Fruit fly (Drosophila melanogaster) whole organism, embryonic: ENCODE results near the gene mRpL15.

Source experiments
- ATbp ChIP-seq: fragments of 200-800 bp; sonication (Bioruptor generic); optimal IDR thresholded peaks from 2 replicates; lab custom pipeline; 2017; ENCODE audit warnings: missing biosample characterization, mild to moderate bottlenecking, missing genetic modification characterization, missing genetic modification reagents
- Abd-B ChIP-seq: fragments of 200-800 bp; sonication (Bioruptor generic); optimal IDR thresholded peaks from 2 replicates; lab custom pipeline; 2018; ENCODE audit warnings: missing biosample characterization, mild to moderate bottlenecking, missing genetic modification characterization, moderate library complexity
- Bdp1 ChIP-seq: fragments of 200-800 bp; sonication (Bioruptor generic); optimal IDR thresholded peaks from 3 replicates; lab custom pipeline; 2016; ENCODE audit warnings: missing biosample characterization, missing genetic modification characterization
- Blimp-1 ChIP-seq: fragments of 200-800 bp; sonication (Bioruptor generic); optimal IDR thresholded peaks from 3 replicates; lab custom pipeline; 2018; ENCODE audit warnings: missing biosample characterization, missing genetic modification characterization, mild to moderate bottlenecking, moderate library complexity, missing genetic modification reagents
- CG10147 ChIP-seq: fragments of 200-800 bp; sonication (Bioruptor generic); optimal IDR thresholded peaks from 2 replicates; lab custom pipeline; 2019; ENCODE audit warnings: missing biosample characterization, mild to moderate bottlenecking, missing genetic modification characterization, moderate library complexity
- CG10366 ChIP-seq: fragments of 200-800 bp; sonication (Bioruptor generic); IDR thresholded peaks from 2 replicates; pipeline ENCODE4 v1.3.6; 2022; ENCODE audit warnings: missing biosample characterization, missing genetic modification characterization
- CG11093 ChIP-seq: fragments of 200-800 bp; sonication (Bioruptor generic); IDR thresholded peaks from 3 replicates; pipeline ENCODE4 v1.3.6; 2022; ENCODE audit warnings: missing biosample characterization, missing genetic modification characterization
- CG11456 ChIP-seq: fragments of 200-800 bp; sonication (Bioruptor generic); IDR thresholded peaks from 3 replicates; pipeline ENCODE4 v1.3.6; 2022; ENCODE audit warnings: missing biosample characterization, missing genetic modification characterization
- CG11696 ChIP-seq: fragments of 200-800 bp; sonication (Bioruptor generic); IDR thresholded peaks from 2 replicates; pipeline ENCODE4 v1.3.6; 2022; ENCODE audit warnings: missing biosample characterization, missing genetic modification characterization
- CG1233 ChIP-seq: fragments of 200-800 bp; sonication (Bioruptor generic); optimal IDR thresholded peaks from 4 replicates; lab custom pipeline; 2018; ENCODE audit warnings: missing biosample characterization, mild to moderate bottlenecking, missing genetic modification characterization
- CG12769 ChIP-seq: fragments of 200-800 bp; sonication (Bioruptor generic); optimal IDR thresholded peaks from 2 replicates; lab custom pipeline; 2019; ENCODE audit warnings: missing biosample characterization, mild to moderate bottlenecking, missing genetic modification characterization, moderate library complexity
- CG13287 ChIP-seq: fragments of 200-800 bp; sonication (Bioruptor generic); IDR thresholded peaks from 2 replicates; pipeline ENCODE4 v1.3.6; 2022; ENCODE audit warnings: missing biosample characterization, missing genetic modification characterization; ENCODE audit not compliant: partially characterized antibody
- CG13624 ChIP-seq: fragments of 200-800 bp; sonication (Bioruptor generic); optimal IDR thresholded peaks from 2 replicates; lab custom pipeline; 2016; ENCODE audit warnings: missing biosample characterization, missing genetic modification characterization
- CG15479 ChIP-seq: fragments of 200-800 bp; sonication (Bioruptor generic); optimal IDR thresholded peaks from 3 replicates; lab custom pipeline; 2019; ENCODE audit warnings: missing biosample characterization, mild to moderate bottlenecking, missing genetic modification characterization, moderate library complexity
- CG16863 ChIP-seq: fragments of 200-800 bp; sonication (Bioruptor generic); optimal IDR thresholded peaks from 3 replicates; lab custom pipeline; 2016; ENCODE audit warnings: missing biosample characterization, missing genetic modification characterization
- CG17829 ChIP-seq: fragments of 200-800 bp; optimal IDR thresholded peaks from 2 replicates; lab custom pipeline; 2019; ENCODE audit warnings: missing biosample characterization, mild to moderate bottlenecking, missing genetic modification characterization, moderate library complexity
- CG18619 ChIP-seq: fragments of 200-800 bp; sonication (Bioruptor generic); optimal IDR thresholded peaks from 3 replicates; lab custom pipeline; 2017; ENCODE audit warnings: missing biosample characterization, mild to moderate bottlenecking, missing genetic modification characterization
- CG2116 ChIP-seq: fragments of 200-800 bp; sonication (Bioruptor generic); optimal IDR thresholded peaks from 3 replicates; lab custom pipeline; 2018; ENCODE audit warnings: missing biosample characterization, mild to moderate bottlenecking, missing genetic modification characterization
- CG2202 ChIP-seq: fragments of 200-800 bp; sonication (Bioruptor generic); optimal IDR thresholded peaks from 2 replicates; lab custom pipeline; 2018; ENCODE audit warnings: missing biosample characterization, mild to moderate bottlenecking, missing genetic modification characterization
- CG2875 ChIP-seq: fragments of 200-800 bp; sonication (Bioruptor generic); optimal IDR thresholded peaks from 2 replicates; lab custom pipeline; 2017; ENCODE audit warnings: missing biosample characterization, mild to moderate bottlenecking, missing genetic modification characterization, missing genetic modification reagents
- CG4328 ChIP-seq: fragments of 200-800 bp; sonication (Bioruptor generic); optimal IDR thresholded peaks from 3 replicates; lab custom pipeline; 2017; ENCODE audit warnings: missing biosample characterization, missing genetic modification reagents, missing genetic modification characterization
- CG4707 ChIP-seq: fragments of 200-800 bp; sonication (Bioruptor generic); optimal IDR thresholded peaks from 2 replicates; lab custom pipeline; 2018; ENCODE audit warnings: missing biosample characterization, mild to moderate bottlenecking, missing genetic modification characterization, moderate library complexity
- CG4854 ChIP-seq: fragments of 200-800 bp; sonication (Bioruptor generic); optimal IDR thresholded peaks from 2 replicates; lab custom pipeline; 2016; ENCODE audit warnings: missing biosample characterization, missing genetic modification characterization, inconsistent platforms
- CG6765 ChIP-seq: fragments of 200-800 bp; sonication (Bioruptor generic); optimal IDR thresholded peaks from 3 replicates; lab custom pipeline; 2017; ENCODE audit warnings: missing biosample characterization, mild to moderate bottlenecking, missing genetic modification characterization
- CG7786 ChIP-seq: fragments of 200-800 bp; sonication (Bioruptor generic); optimal IDR thresholded peaks from 2 replicates; lab custom pipeline; 2016; ENCODE audit warnings: missing biosample characterization, missing genetic modification characterization
- CG9609 ChIP-seq: fragments of 200-800 bp; sonication (Bioruptor generic); optimal IDR thresholded peaks from 3 replicates; lab custom pipeline; 2016; ENCODE audit warnings: missing biosample characterization, missing genetic modification characterization
- Dek ChIP-seq: fragments of 200-800 bp; sonication (Bioruptor generic); optimal IDR thresholded peaks from 3 replicates; lab custom pipeline; 2019; ENCODE audit warnings: missing biosample characterization, mild to moderate bottlenecking, missing genetic modification characterization, moderate library complexity
- HLH3B ChIP-seq: fragments of 200-800 bp; sonication (Bioruptor generic); IDR thresholded peaks from 2 replicates; pipeline ENCODE4 v1.3.6; 2022; ENCODE audit warnings: missing biosample characterization, missing genetic modification characterization
- Hmr ChIP-seq: fragments of 200-800 bp; sonication (Bioruptor generic); optimal IDR thresholded peaks from 3 replicates; lab custom pipeline; 2017; ENCODE audit warnings: mild to moderate bottlenecking, missing biosample characterization, missing genetic modification reagents, missing genetic modification characterization
- Nf-YB ChIP-seq: fragments of 200-800 bp; sonication (Bioruptor generic); optimal IDR thresholded peaks from 3 replicates; lab custom pipeline; 2019; ENCODE audit warnings: missing biosample characterization, mild to moderate bottlenecking, missing genetic modification characterization, moderate library complexity
- Poxn ChIP-seq: fragments of 200-800 bp; sonication (Bioruptor generic); IDR thresholded peaks from 2 replicates; pipeline ENCODE4 v1.3.6; 2022; ENCODE audit warnings: missing biosample characterization, missing genetic modification characterization
- Side ChIP-seq: fragments of 200-800 bp; sonication (Bioruptor generic); optimal IDR thresholded peaks from 2 replicates; lab custom pipeline; 2016; ENCODE audit warnings: missing biosample characterization, missing genetic modification characterization
- Ssrp ChIP-seq: fragments of 200-800 bp; sonication (Bioruptor generic); optimal IDR thresholded peaks from 2 replicates; lab custom pipeline; 2018; ENCODE audit warnings: missing biosample characterization, mild to moderate bottlenecking, missing genetic modification characterization, moderate library complexity
- da ChIP-seq: fragments of 200-800 bp; sonication (Bioruptor generic); optimal IDR thresholded peaks from 2 replicates; lab custom pipeline; 2016; ENCODE audit warnings: missing biosample characterization, missing genetic modification characterization
- fd102C ChIP-seq: fragments of 200-800 bp; sonication (Bioruptor generic); optimal IDR thresholded peaks from 2 replicates; lab custom pipeline; 2018; ENCODE audit warnings: missing biosample characterization, mild to moderate bottlenecking, missing genetic modification characterization, moderate library complexity
- lbe ChIP-seq: fragments of 200-800 bp; sonication (Bioruptor generic); optimal IDR thresholded peaks from 2 replicates; lab custom pipeline; 2016; ENCODE audit warnings: missing biosample characterization, mild to moderate bottlenecking, missing genetic modification characterization
- lilli ChIP-seq: fragments of 200-800 bp; sonication (Bioruptor generic); optimal IDR thresholded peaks from 3 replicates; lab custom pipeline; 2016; ENCODE audit warnings: missing biosample characterization, missing genetic modification characterization
- lov ChIP-seq, 2 experiments: fragments of 200-800 bp in 1 of 2; fragments of >200 bp in 1 of 2; sonication (Bioruptor generic) in 1 of 2; IDR thresholded peaks in 1 of 2; optimal IDR thresholded peaks in 1 of 2; 2 replicates in 1 of 2; 3 replicates in 1 of 2; pipeline versions ENCODE4 v1.3.6 to Lab custom; 2017 to 2022; ENCODE audit warnings: missing biosample characterization in 1 of 2, missing genetic modification characterization in 1 of 2
- nom ChIP-seq: fragments of 200-800 bp; sonication (Bioruptor generic); optimal IDR thresholded peaks from 2 replicates; lab custom pipeline; 2017; ENCODE audit warnings: missing biosample characterization, missing genetic modification characterization, mild to moderate bottlenecking, moderate library complexity, missing genetic modification reagents
- onecut ChIP-seq: fragments of 200-800 bp; sonication (Bioruptor generic); IDR thresholded peaks from 2 replicates; pipeline ENCODE4 v1.3.6; 2022; ENCODE audit warnings: missing biosample characterization, missing genetic modification characterization
- pho ChIP-seq: fragments of 200-800 bp; sonication (Bioruptor generic); optimal IDR thresholded peaks from 2 replicates; lab custom pipeline; 2016; ENCODE audit warnings: missing biosample characterization, missing genetic modification characterization
- psq ChIP-seq: fragments of 200-800 bp; sonication (Bioruptor generic); optimal IDR thresholded peaks from 2 replicates; lab custom pipeline; 2017; ENCODE audit warnings: missing biosample characterization, missing genetic modification characterization
- seq ChIP-seq: fragments of 200-800 bp; sonication (Bioruptor generic); IDR thresholded peaks from 2 replicates; pipeline ENCODE4 v1.3.6; 2022; ENCODE audit warnings: missing biosample characterization, missing genetic modification characterization
- sob ChIP-seq: fragments of 200-800 bp; sonication (Bioruptor generic); IDR thresholded peaks from 2 replicates; pipeline ENCODE4 v1.3.6; 2022; ENCODE audit warnings: missing biosample characterization, missing genetic modification characterization
- tin ChIP-seq: fragments of 200-800 bp; sonication (Bioruptor generic); optimal IDR thresholded peaks from 3 replicates; lab custom pipeline; 2016; ENCODE audit warnings: missing biosample characterization, missing genetic modification characterization
- ttk ChIP-seq: fragments of 200-800 bp; sonication (Bioruptor generic); IDR thresholded peaks from 2 replicates; pipeline ENCODE4 v2.1.2; 2022; ENCODE audit warnings: missing biosample characterization, missing genetic modification characterization
- tup ChIP-seq: fragments of 200-800 bp; sonication (Bioruptor generic); optimal IDR thresholded peaks from 2 replicates; lab custom pipeline; 2016; ENCODE audit warnings: missing biosample characterization, mild to moderate bottlenecking, missing genetic modification characterization, moderate library complexity
- usp ChIP-seq: fragments of >200 bp; optimal IDR thresholded peaks from 2 replicates; lab custom pipeline; 2017; ENCODE audit warnings: missing biosample characterization, missing genetic modification characterization
- wdn ChIP-seq: fragments of 200-800 bp; sonication (Bioruptor generic); IDR thresholded peaks from 2 replicates; pipeline ENCODE4 v1.3.6; 2022; ENCODE audit warnings: missing biosample characterization, missing genetic modification characterization
- z ChIP-seq: fragments of 200-800 bp; sonication (Bioruptor generic); IDR thresholded peaks from 3 replicates; pipeline ENCODE4 v1.3.6; 2022; ENCODE audit warnings: missing biosample characterization, missing genetic modification characterization

mRpL15 gene

DNA sequence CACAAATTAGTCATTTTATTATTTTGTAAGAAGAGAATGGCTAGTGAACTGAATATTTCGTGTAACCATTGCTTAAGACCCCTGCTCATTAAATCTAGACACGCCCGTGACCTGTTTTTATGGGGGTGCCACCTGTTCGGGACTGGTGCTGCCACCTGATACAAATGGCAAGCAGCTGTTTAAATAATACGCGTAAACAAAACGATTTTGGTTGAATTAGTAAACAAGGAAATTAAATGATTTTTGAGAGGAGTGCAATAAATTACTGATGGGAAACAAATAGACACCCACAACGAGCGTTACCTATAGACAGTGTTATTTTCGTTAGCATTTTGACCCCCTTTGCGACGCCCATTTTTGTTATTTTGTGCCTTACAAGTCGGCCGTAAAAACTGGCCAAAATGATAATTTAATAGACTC lies 38.8 kb upstream of the mRpL15 start (continued):
- peak; percentile 81 for TF ChIP-seq Side (GFP tag; lab: Kevin White, UChicago)
- peak; percentile 56 for TF ChIP-seq CG4707
- peak; percentile 84 for TF ChIP-seq CG7786
- TF ChIP-seq Ssrp (tag; lab: Kevin White, UChicago) = peak; percentile 66
- peak; percentile 80 for TF ChIP-seq CG17829 (tag; lab: Kevin White, UChicago)
- TF ChIP-seq ATbp (GFP tag; lab: Kevin White, UChicago) = peak; percentile 82
- TF ChIP-seq Bdp1 (GFP tag; lab: Kevin White, UChicago) = peak; percentile 77
- peak; percentile 73 for TF ChIP-seq CG2875 (GFP tag; lab: Kevin White, UChicago)
- TF ChIP-seq onecut (GFP tag; lab: Robert Waterston, UW) = peak; percentile 73
- no peak for TF ChIP-seq sob
- TF ChIP-seq CG1233 = peak; percentile 84
- TF ChIP-seq CG2116 (GFP tag; lab: Kevin White, UChicago) = peak; percentile 64
- TF ChIP-seq CG13287 (GFP tag; lab: Robert Waterston, UW) = no peak
- TF ChIP-seq HLH3B (GFP tag; lab: Robert Waterston, UW) = no peak
- TF ChIP-seq wdn (GFP tag; lab: Robert Waterston, UW) = no peak
- no peak for TF ChIP-seq lov (optimal IDR thresholded peaks at IDR 0.05; lab: Kevin White, UChicago)
- no peak for TF ChIP-seq lov (GFP tag; IDR thresholded peaks at IDR 0.05; lab: Robert Waterston, UW)
- peak; percentile 63 for TF ChIP-seq Nf-YB (GFP tag; lab: Kevin White, UChicago)
- TF ChIP-seq CG4328 (GFP tag; lab: Kevin White, UChicago) = peak; percentile 78
- peak; percentile 84 for TF ChIP-seq CG9609
- peak; percentile 87 for TF ChIP-seq Dek (tag; lab: Kevin White, UChicago)
- TF ChIP-seq CG11093 (GFP tag; lab: Robert Waterston, UW) = peak; percentile 69; the same call in 2 of the 3 replicates
- TF ChIP-seq CG10366 (GFP tag; lab: Robert Waterston, UW) = no peak
- peak; percentile 92 for TF ChIP-seq Hmr (GFP tag; lab: Kevin White, UChicago)
- peak; percentile 71 for TF ChIP-seq da (GFP tag; lab: Kevin White, UChicago)
- peak; percentile 85 for TF ChIP-seq CG6765 (GFP tag; lab: Kevin White, UChicago)
- no peak for TF ChIP-seq fd102C (GFP tag; lab: Kevin White, UChicago)
- TF ChIP-seq tin = peak; percentile 95
- TF ChIP-seq CG13624 (GFP tag; lab: Kevin White, UChicago) = peak; percentile 90
- peak; percentile 71 for TF ChIP-seq lbe (GFP tag; lab: Kevin White, UChicago)
- peak; percentile 83 for TF ChIP-seq CG16863 (GFP tag; lab: Kevin White, UChicago)
- TF ChIP-seq tup (GFP tag; lab: Kevin White, UChicago) = peak; percentile 87
- TF ChIP-seq CG11696 (GFP tag; lab: Robert Waterston, UW) = no peak
- no peak for TF ChIP-seq usp (GFP tag; lab: Kevin White, UChicago)
- TF ChIP-seq ttk = no peak
- no peak for TF ChIP-seq seq (GFP tag; lab: Robert Waterston, UW)
- TF ChIP-seq Abd-B = peak; percentile 84
- no peak for TF ChIP-seq Poxn (GFP tag; lab: Robert Waterston, UW)
- TF ChIP-seq CG4854 (GFP tag; lab: Kevin White, UChicago) = peak; percentile 80
- no peak for TF ChIP-seq CG15479 (GFP tag; lab: Kevin White, UChicago)
- TF ChIP-seq CG18619 (GFP tag; lab: Kevin White, UChicago) = peak; percentile 83
- TF ChIP-seq CG12769 (tag; lab: Kevin White, UChicago) = peak; percentile 90
- TF ChIP-seq lilli (GFP tag; lab: Kevin White, UChicago) = peak; percentile 94
- peak; percentile 51 for TF ChIP-seq nom (GFP tag; lab: Kevin White, UChicago)
- no peak for TF ChIP-seq CG11456 (GFP tag; lab: Robert Waterston, UW)
- TF ChIP-seq pho (GFP tag; lab: Kevin White, UChicago) = peak; percentile 90
- peak; percentile 77 for TF ChIP-seq Blimp-1
- TF ChIP-seq CG2202 (tag; lab: Kevin White, UChicago) = peak; percentile 51
- peak; percentile 77 for TF ChIP-seq CG10147 (GFP tag; lab: Kevin White, UChicago)
- peak; percentile 82 for TF ChIP-seq psq (GFP tag; lab: Kevin White, UChicago)
- TF ChIP-seq z (GFP tag; lab: Robert Waterston, UW) = no peak
